Fruit fly (Drosophila melanogaster) whole organism, embryonic: ENCODE data around the gene Argk1.

Source experiments
- CG14014 ChIP-seq: fragments of 200-800 bp; sonication (Bioruptor generic); IDR thresholded peaks from 2 replicates; pipeline ENCODE4 v1.3.6; 2022; ENCODE audit warnings: missing biosample characterization, missing genetic modification characterization
- CG31365 ChIP-seq: fragments of 200-800 bp; sonication (Bioruptor generic); optimal IDR thresholded peaks from 2 replicates; lab custom pipeline; 2018; ENCODE audit warnings: missing biosample characterization, mild to moderate bottlenecking, missing genetic modification characterization
- CG32532 ChIP-seq: fragments of 200-800 bp; sonication (Bioruptor generic); IDR thresholded peaks from 2 replicates; pipeline ENCODE4 v1.3.6; 2022; ENCODE audit warnings: missing biosample characterization, missing genetic modification characterization
- CG34422 ChIP-seq: fragments of 200-800 bp; sonication (Bioruptor generic); IDR thresholded peaks from 3 replicates; pipeline ENCODE4 v1.3.6; 2022; ENCODE audit warnings: missing biosample characterization, missing genetic modification characterization
- CTCF ChIP-seq: fragments of 200-800 bp; sonication (Bioruptor generic); optimal IDR thresholded peaks from 2 replicates; lab custom pipeline; 2017; ENCODE audit warnings: missing biosample characterization, mild to moderate bottlenecking, missing genetic modification characterization, moderate library complexity
- Oli ChIP-seq: fragments of 200-800 bp; sonication (Bioruptor generic); optimal IDR thresholded peaks from 2 replicates; lab custom pipeline; 2018; ENCODE audit warnings: missing biosample characterization, mild to moderate bottlenecking, missing genetic modification characterization, moderate library complexity
- Rx ChIP-seq: fragments of 200-800 bp; sonication (Bioruptor generic); IDR thresholded peaks from 2 replicates; pipeline ENCODE4 v1.3.6; 2022; ENCODE audit warnings: missing biosample characterization, missing genetic modification characterization
- pfk ChIP-seq: fragments of 200-800 bp; sonication (Bioruptor generic); optimal IDR thresholded peaks from 2 replicates; lab custom pipeline; 2018; ENCODE audit warnings: missing biosample characterization, mild to moderate bottlenecking, missing genetic modification characterization, moderate library complexity
- pum ChIP-seq: fragments of 200-800 bp; sonication (Bioruptor generic); optimal IDR thresholded peaks from 2 replicates; lab custom pipeline; 2016; ENCODE audit warnings: missing biosample characterization, missing genetic modification characterization
- usp ChIP-seq: fragments of >200 bp; optimal IDR thresholded peaks from 2 replicates; lab custom pipeline; 2017; ENCODE audit warnings: missing biosample characterization, missing genetic modification characterization

- peak; percentile 75 for TF ChIP-seq CG32532 (GFP tag; lab: Robert Waterston, UW)
- peak; percentile 78 for TF ChIP-seq CG14014 (GFP tag; lab: Robert Waterston, UW)
- TF ChIP-seq CG31365 (tag; lab: Kevin White, UChicago), result no peak
- TF ChIP-seq pfk, result no peak
- TF ChIP-seq CTCF, result no peak
- TF ChIP-seq pum (GFP tag; lab: Kevin White, UChicago), result no peak
- TF ChIP-seq CG34422 (GFP tag; lab: Robert Waterston, UW), result no peak
- TF ChIP-seq Oli (tag; lab: Kevin White, UChicago), result peak; percentile 63
- TF ChIP-seq Rx, result no peak
- no peak for TF ChIP-seq usp (GFP tag; lab: Kevin White, UChicago)
Measured at dm6 chr3L:9065997-9066441, at the start of gene Argk1.
